Worm (Caenorhabditis elegans) whole organism, L1 larva: ENCODE results near the gene clc-11.

Experiments used
- Y116A8C.19 ChIP-seq: sonication (generic microtip); optimal IDR thresholded peaks from 2 replicates; lab custom pipeline; 2016; ENCODE audit warnings: missing compliant biosample characterization, missing genetic modification characterization, borderline replicate concordance
- aha-1 ChIP-seq: fragments of 150-350 bp; optimal IDR thresholded peaks from 2 replicates; lab custom pipeline; 2014; ENCODE audit warnings: missing biosample characterization, missing genetic modification characterization
- alr-1 ChIP-seq: fragments of 200-800 bp; sonication (Bioruptor generic); optimal IDR thresholded peaks from 2 replicates; lab custom pipeline; 2018; ENCODE audit warnings: borderline replicate concordance, mild to moderate bottlenecking, missing genetic modification characterization, missing compliant biosample characterization
- blmp-1 ChIP-seq: fragments of 150-350 bp; optimal IDR thresholded peaks from 2 replicates; lab custom pipeline; 2014; ENCODE audit warnings: missing biosample characterization, missing genetic modification characterization
- ceh-88 ChIP-seq: fragments of 200-800 bp; sonication (Bioruptor generic); IDR thresholded peaks from 2 replicates; pipeline ENCODE4 v1.3.6; 2022; ENCODE audit warnings: missing genetic modification characterization, missing compliant biosample characterization
- ces-1 ChIP-seq: fragments of 150-350 bp; optimal IDR thresholded peaks from 2 replicates; lab custom pipeline; 2014; ENCODE audit warnings: missing biosample characterization, missing genetic modification reagents, missing genetic modification characterization
- dpl-1 ChIP-seq, 3 experiments: fragments of 150-350 bp in 2 of 3; sonication (generic microtip) in 1 of 3; optimal IDR thresholded peaks; 2 replicates each; lab custom pipeline; 2014 to 2017; ENCODE audit warnings: missing biosample characterization in 3 of 3, missing genetic modification characterization in 3 of 3, missing genetic modification reagents in 3 of 3
- elt-3 ChIP-seq, 6 experiments: fragments of 150-350 bp in 1 of 6; sonication (generic microtip); optimal IDR thresholded peaks; 2 replicates each; lab custom pipeline; 2017 to 2018; ENCODE audit warnings: missing biosample characterization in 6 of 6, missing genetic modification characterization in 6 of 6, inconsistent platforms in 1 of 6
- fkh-10 ChIP-seq: sonication (generic microtip); optimal IDR thresholded peaks from 2 replicates; lab custom pipeline; 2017; ENCODE audit warnings: missing biosample characterization, missing genetic modification reagents, missing genetic modification characterization
- fkh-4 ChIP-seq: sonication (generic microtip); optimal IDR thresholded peaks from 2 replicates; lab custom pipeline; 2016; ENCODE audit warnings: missing compliant biosample characterization, missing genetic modification characterization, borderline replicate concordance
- hlh-17 ChIP-seq: fragments of 200-800 bp; sonication (Bioruptor generic); optimal IDR thresholded peaks from 2 replicates; lab custom pipeline; 2018; ENCODE audit warnings: missing genetic modification characterization, mild to moderate bottlenecking, missing compliant biosample characterization, moderate library complexity, borderline replicate concordance
- hpl-2 ChIP-seq: fragments of 150-350 bp; optimal IDR thresholded peaks from 2 replicates; lab custom pipeline; 2014; ENCODE audit warnings: missing biosample characterization, missing genetic modification reagents, missing genetic modification characterization
- irx-1 ChIP-seq: sonication (generic microtip); optimal IDR thresholded peaks from 2 replicates; lab custom pipeline; 2016; ENCODE audit warnings: missing genetic modification characterization, missing compliant biosample characterization
- isw-1 ChIP-seq: fragments of 200-800 bp; sonication (Bioruptor generic); IDR thresholded peaks from 2 replicates; pipeline ENCODE4 v1.3.6; 2022; ENCODE audit warnings: missing genetic modification characterization, missing compliant biosample characterization
- jun-1 ChIP-seq: fragments of 150-350 bp; optimal IDR thresholded peaks from 2 replicates; lab custom pipeline; 2014; ENCODE audit warnings: missing biosample characterization, missing genetic modification reagents, missing genetic modification characterization
- lin-14 ChIP-seq: fragments of 200-800 bp; sonication (Bioruptor generic); optimal IDR thresholded peaks from 2 replicates; lab custom pipeline; 2018; ENCODE audit warnings: mild to moderate bottlenecking, missing genetic modification characterization, moderate library complexity, missing compliant biosample characterization
- lin-15B ChIP-seq: fragments of 150-350 bp; sonication (generic microtip); optimal IDR thresholded peaks from 3 replicates; lab custom pipeline; 2014; ENCODE audit warnings: missing biosample characterization, missing genetic modification characterization
- lsy-2 ChIP-seq, 2 experiments: fragments of 150-350 bp; optimal IDR thresholded peaks; 2 replicates each; lab custom pipeline; 2014; ENCODE audit warnings: missing biosample characterization in 2 of 2, missing genetic modification characterization in 2 of 2
- mef-2 ChIP-seq: fragments of 150-350 bp; optimal IDR thresholded peaks from 2 replicates; lab custom pipeline; 2014; ENCODE audit warnings: missing biosample characterization, missing genetic modification characterization
- mep-1 ChIP-seq: fragments of 150-350 bp; optimal IDR thresholded peaks from 2 replicates; lab custom pipeline; 2014; ENCODE audit warnings: missing biosample characterization, missing genetic modification characterization
- nhr-11 ChIP-seq: fragments of 150-350 bp; optimal IDR thresholded peaks from 2 replicates; lab custom pipeline; 2014; ENCODE audit warnings: missing biosample characterization, missing genetic modification characterization
- nhr-12 ChIP-seq: sonication (generic microtip); optimal IDR thresholded peaks from 2 replicates; lab custom pipeline; 2017; ENCODE audit warnings: missing biosample characterization, missing genetic modification characterization
- nhr-20 ChIP-seq: sonication (generic microtip); optimal IDR thresholded peaks from 2 replicates; lab custom pipeline; 2016; ENCODE audit warnings: mild to moderate bottlenecking, missing genetic modification characterization, missing compliant biosample characterization
- nhr-237 ChIP-seq: fragments of 150-350 bp; optimal IDR thresholded peaks from 2 replicates; lab custom pipeline; 2014; ENCODE audit warnings: missing biosample characterization, missing genetic modification characterization
- nhr-47 ChIP-seq: sonication (generic microtip); optimal IDR thresholded peaks from 2 replicates; lab custom pipeline; 2016; ENCODE audit warnings: mild to moderate bottlenecking, missing genetic modification characterization, moderate library complexity, missing compliant biosample characterization
- nhr-71 ChIP-seq: sonication (generic microtip); optimal IDR thresholded peaks from 2 replicates; lab custom pipeline; 2016; ENCODE audit warnings: mild to moderate bottlenecking, missing genetic modification characterization, moderate library complexity, missing compliant biosample characterization
- nhr-77 ChIP-seq: fragments of 150-350 bp; optimal IDR thresholded peaks from 2 replicates; lab custom pipeline; 2014; ENCODE audit warnings: missing biosample characterization, missing genetic modification characterization
- nhr-85 ChIP-seq: sonication (generic microtip); peaks from one replicate; lab custom pipeline; 2016; ENCODE audit warnings: missing genetic modification characterization, inconsistent platforms, missing compliant biosample characterization
- pag-3 ChIP-seq: sonication (generic microtip); optimal IDR thresholded peaks from 2 replicates; lab custom pipeline; 2017; ENCODE audit warnings: missing genetic modification characterization, mild to moderate bottlenecking, missing compliant biosample characterization, antibody characterized with exemption, borderline replicate concordance; ENCODE audit not compliant: insufficient read depth
- pax-3 ChIP-seq: fragments of 200-800 bp; sonication (Bioruptor generic); optimal IDR thresholded peaks from 2 replicates; lab custom pipeline; 2018; ENCODE audit warnings: mild to moderate bottlenecking, missing genetic modification characterization, moderate library complexity, missing compliant biosample characterization
- rnt-1 ChIP-seq: sonication (generic microtip); optimal IDR thresholded peaks from 2 replicates; lab custom pipeline; 2016; ENCODE audit warnings: mild to moderate bottlenecking, missing genetic modification characterization, moderate library complexity, missing compliant biosample characterization
- skn-1 ChIP-seq: fragments of 150-350 bp; optimal IDR thresholded peaks from 2 replicates; lab custom pipeline; 2014; ENCODE audit warnings: missing biosample characterization, missing genetic modification characterization
- sup-37 ChIP-seq: fragments of 200-800 bp; sonication (Bioruptor generic); optimal IDR thresholded peaks from 2 replicates; lab custom pipeline; 2018; ENCODE audit warnings: mild to moderate bottlenecking, missing genetic modification characterization, missing compliant biosample characterization
- unc-130 ChIP-seq: fragments of 150-350 bp; optimal IDR thresholded peaks from 2 replicates; lab custom pipeline; 2017; ENCODE audit warnings: missing biosample characterization, missing genetic modification characterization, inconsistent platforms
- unc-62 ChIP-seq: fragments of 150-350 bp; optimal IDR thresholded peaks from 2 replicates; lab custom pipeline; 2014; ENCODE audit warnings: missing biosample characterization, missing genetic modification reagents, missing genetic modification characterization
- unc-86 ChIP-seq: sonication (generic microtip); optimal IDR thresholded peaks from 2 replicates; lab custom pipeline; 2016; ENCODE audit warnings: missing genetic modification characterization, missing compliant biosample characterization
- ztf-11 ChIP-seq, 2 experiments: sonication (generic microtip); optimal IDR thresholded peaks; 2 replicates each; lab custom pipeline; 2016 to 2017; ENCODE audit warnings: missing genetic modification characterization in 2 of 2, missing biosample characterization in 1 of 2, missing compliant biosample characterization in 1 of 2

clc-11 gene

DNA sequence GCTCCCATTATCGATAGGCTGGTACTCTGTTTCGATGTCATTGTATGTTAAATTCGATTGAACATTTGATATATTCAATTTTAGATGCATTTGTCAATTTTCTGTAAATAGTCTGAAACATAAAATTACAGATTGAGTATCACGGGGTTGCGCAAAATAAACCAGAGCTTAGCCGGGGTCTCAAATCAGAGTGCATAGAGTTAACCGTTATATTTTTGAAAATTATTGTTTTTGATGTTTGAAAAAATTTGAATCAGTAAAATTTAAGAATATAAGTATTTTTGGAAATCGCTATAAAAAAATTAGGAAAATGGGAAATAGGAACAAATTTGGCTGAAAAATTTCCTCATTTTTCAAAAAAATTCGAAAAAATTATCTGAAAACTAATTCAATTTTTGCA is 20.2 kb upstream of the clc-11 start, which contains the start of gene F10A3.17:
F10A3.17 (minus strand) TSS at position 101 of the 400 bp plus-strand sequence.
- TF ChIP-seq lsy-2 (tag; optimal IDR thresholded peaks at IDR 0.05; lab: Kevin White, UChicago) (no peak), fkh-4 (tag; lab: Kevin White, UChicago) (no peak), lin-14 (no peak)

ce11 chrV:16158391-16158790 is 19.0 kb upstream of the clc-11 start, which contains the start of gene str-99:
Gene str-99, minus strand, starts transcription at chrV:16158491.
- TF ChIP-seq unc-62 (GFP tag; lab: Kevin White, UChicago) (no peak), mef-2 (tag; lab: Kevin White, UChicago) (no peak), pax-3 (tag; lab: Kevin White, UChicago) (no peak), nhr-12 (tag; lab: Kevin White, UChicago) (no peak), unc-130 (tag; lab: Kevin White, UChicago) (no peak), nhr-47 (no peak), rnt-1 (no peak), ceh-88 (GFP tag; lab: Robert Waterston, UW) (no peak), skn-1 (tag; lab: Kevin White, UChicago) (no peak), nhr-20 (tag; lab: Kevin White, UChicago) (no peak), lin-15B (tag; lab: Kevin White, UChicago) (no peak), Y116A8C.19 (tag; lab: Kevin White, UChicago) (no peak), mep-1 (no peak), ztf-11 (tag; optimal IDR thresholded peaks at IDR 0.05; lab: Kevin White, UChicago) (no peak), nhr-237 (tag; lab: Kevin White, UChicago) (no peak), nhr-85 (tag; lab: Kevin White, UChicago) (no peak), isw-1 (no peak)

DNA sequence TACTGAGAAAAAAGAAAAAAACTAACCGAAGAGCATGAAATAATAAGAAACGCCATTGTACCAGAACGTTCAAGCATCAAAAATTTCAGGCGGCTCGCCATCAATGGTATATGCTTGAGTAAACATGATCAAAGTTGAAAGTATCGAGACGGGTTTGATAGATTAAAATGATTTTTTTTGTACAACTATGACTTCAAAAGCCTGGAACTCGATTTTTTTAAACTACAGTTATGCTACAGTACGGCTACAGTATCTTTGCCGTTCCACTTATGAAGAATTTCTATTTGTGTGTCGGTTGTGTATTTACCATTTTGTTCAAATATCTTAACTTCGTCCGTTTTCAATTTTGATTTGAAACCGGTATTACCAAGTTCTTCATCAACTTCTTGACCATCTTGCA is 15.7 kb upstream of the clc-11 start, which contains the start of gene str-97:
str-97 (minus strand) TSS at position 101 of the 400 bp plus-strand sequence.
- no peak for TF ChIP-seq skn-1 (tag; lab: Kevin White, UChicago)
- TF ChIP-seq hlh-17 = no peak
- no peak for TF ChIP-seq isw-1
- TF ChIP-seq nhr-47 = no peak
- no peak for TF ChIP-seq alr-1
- no peak for TF ChIP-seq aha-1 (tag; lab: Kevin White, UChicago)
- no peak for TF ChIP-seq hpl-2 (GFP tag; lab: Kevin White, UChicago)
- TF ChIP-seq nhr-11 (tag; lab: Kevin White, UChicago) = no peak
- no peak for TF ChIP-seq nhr-77 (tag; lab: Kevin White, UChicago)
- no peak for TF ChIP-seq sup-37 (GFP tag; lab: Kevin White, UChicago)
- no peak for TF ChIP-seq irx-1 (tag; lab: Kevin White, UChicago)
- TF ChIP-seq blmp-1 (tag; lab: Kevin White, UChicago) = no peak
- no peak for TF ChIP-seq jun-1 (tag; lab: Kevin White, UChicago)
- no peak for TF ChIP-seq nhr-71
- no peak for TF ChIP-seq elt-3 (tag; optimal IDR thresholded peaks at IDR 0.05; lab: Kevin White, UChicago)
- TF ChIP-seq nhr-12 (tag; lab: Kevin White, UChicago) = no peak
- no peak for TF ChIP-seq fkh-10 (GFP tag; lab: Kevin White, UChicago)
- no peak for TF ChIP-seq fkh-4 (tag; lab: Kevin White, UChicago)
- no peak for TF ChIP-seq Y116A8C.19 (tag; lab: Kevin White, UChicago)

DNA sequence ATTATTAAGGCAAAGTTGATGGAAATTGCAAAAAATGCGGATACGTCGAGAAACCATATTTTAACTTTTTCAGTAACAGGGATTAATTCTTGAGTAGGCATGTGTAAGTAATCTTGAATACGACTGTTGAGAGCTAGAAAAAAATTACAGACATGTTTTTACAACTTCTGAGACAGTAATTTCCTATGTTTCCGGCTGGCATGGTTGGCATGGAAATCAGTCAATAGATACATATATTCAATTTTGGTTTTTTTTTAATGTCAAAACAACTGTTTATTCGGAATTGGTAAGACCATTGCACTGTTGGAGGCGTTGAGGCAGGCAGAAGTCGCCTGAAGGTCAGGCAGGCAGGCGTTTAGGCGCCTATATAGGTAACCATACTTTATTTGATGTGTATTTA is 13.9 kb upstream of the clc-11 start, which contains the start of gene str-254:
str-254 (minus strand) TSS at position 101 of the 400 bp plus-strand sequence.
- TF ChIP-seq ces-1 = no peak

ce11 chrV:16148805-16149204 is 9.4 kb upstream of the clc-11 start, which contains the start of gene F10A3.4:
Gene F10A3.4, plus strand, starts transcription at chrV:16149105.
- TF ChIP-seq pag-3 (tag; lab: Kevin White, UChicago) = no peak
- no peak for TF ChIP-seq unc-86 (tag; lab: Kevin White, UChicago)
- TF ChIP-seq unc-62 (GFP tag; lab: Kevin White, UChicago) = no peak
- no peak for TF ChIP-seq dpl-1 (GFP tag; optimal IDR thresholded peaks at IDR 0.05; lab: Kevin White, UChicago)
- TF ChIP-seq isw-1 = no peak
- no peak for TF ChIP-seq nhr-85 (tag; lab: Kevin White, UChicago)
- no peak for TF ChIP-seq nhr-77 (tag; lab: Kevin White, UChicago)
